Worm (Caenorhabditis elegans): Measurements from ENCODE around the gene C07G1.15.

ce11 chrIV:8161774-8162173, 8.0 kb upstream of the C07G1.15 start:
- TF ChIP-seq unc-39 (tag; optimal IDR thresholded peaks at IDR 0.05): no peak
- TF ChIP-seq mep-1 (tag; optimal IDR thresholded peaks at IDR 0.05): no peak
- no peak for TF ChIP-seq lsy-2 (tag; optimal IDR thresholded peaks at IDR 0.05)
- TF ChIP-seq unc-62 (GFP tag; optimal IDR thresholded peaks at IDR 0.05): no peak
- TF ChIP-seq bed-3 (GFP tag; optimal IDR thresholded peaks at IDR 0.05): no peak
- TF ChIP-seq blmp-1 (tag; optimal IDR thresholded peaks at IDR 0.05): no peak
- TF ChIP-seq ham-2 (GFP tag; optimal IDR thresholded peaks at IDR 0.05): no peak
- TF ChIP-seq ces-1 (GFP tag; optimal IDR thresholded peaks at IDR 0.05): no peak
- no peak for TF ChIP-seq elt-3 (tag; optimal IDR thresholded peaks at IDR 0.05)
- TF ChIP-seq snpc-4 (tag; optimal IDR thresholded peaks at IDR 0.05): no peak
- no peak for TF ChIP-seq flh-1 (GFP tag; optimal IDR thresholded peaks at IDR 0.05)
- TF ChIP-seq lin-13 (tag; optimal IDR thresholded peaks at IDR 0.05): no peak
